Worm (Caenorhabditis elegans) whole organism, young adult: ENCODE data around the gene gpa-11.

Source experiments
- F33H1.4 ChIP-seq: fragments of 200-800 bp; sonication (Bioruptor generic); IDR thresholded peaks from 2 replicates; pipeline ENCODE4 v1.3.6; 2022; ENCODE audit warnings: missing genetic modification reagents, missing genetic modification characterization, missing compliant biosample characterization
- F39B2.1 ChIP-seq: fragments of 200-800 bp; sonication (Bioruptor generic); IDR thresholded peaks from 2 replicates; pipeline ENCODE4 v1.3.6; 2022; ENCODE audit warnings: missing genetic modification reagents, missing genetic modification characterization, missing compliant biosample characterization
- F55B11.4 ChIP-seq: sonication (generic microtip); optimal IDR thresholded peaks from 2 replicates; lab custom pipeline; 2016; ENCODE audit warnings: missing compliant biosample characterization, missing genetic modification characterization, borderline replicate concordance; ENCODE audit not compliant: insufficient read depth
- F57A8.1 ChIP-seq: fragments of 200-800 bp; sonication (Bioruptor generic); optimal IDR thresholded peaks from 2 replicates; lab custom pipeline; 2018; ENCODE audit warnings: mild to moderate bottlenecking, missing genetic modification characterization, moderate library complexity, missing compliant biosample characterization
- K11D2.4 ChIP-seq: fragments of 200-800 bp; sonication (Bioruptor generic); IDR thresholded peaks from 2 replicates; pipeline ENCODE4 v1.3.6; 2022; ENCODE audit warnings: missing genetic modification reagents, missing genetic modification characterization, missing compliant biosample characterization
- T07F8.4 ChIP-seq: sonication (generic microtip); optimal IDR thresholded peaks from 2 replicates; lab custom pipeline; 2016; ENCODE audit warnings: mild to moderate bottlenecking, missing genetic modification characterization, moderate library complexity, missing compliant biosample characterization
- Y53F4B.3 ChIP-seq: fragments of 200-800 bp; sonication (Bioruptor generic); IDR thresholded peaks from 2 replicates; pipeline ENCODE4 v1.3.6; 2022; ENCODE audit warnings: missing genetic modification reagents, missing genetic modification characterization, missing compliant biosample characterization
- ZK185.1 ChIP-seq: sonication (generic microtip); optimal IDR thresholded peaks from 2 replicates; lab custom pipeline; 2016; ENCODE audit warnings: mild to moderate bottlenecking, missing genetic modification characterization, missing compliant biosample characterization; ENCODE audit not compliant: poor library complexity, severe bottlenecking
- akir-1 ChIP-seq: fragments of 200-800 bp; sonication (Bioruptor generic); optimal IDR thresholded peaks from 2 replicates; lab custom pipeline; 2018; ENCODE audit warnings: mild to moderate bottlenecking, missing genetic modification characterization, moderate library complexity, missing compliant biosample characterization
- ama-1 ChIP-seq, 3 experiments: fragments of 150-350 bp in 1 of 3; sonication (generic microtip) in 2 of 3; optimal IDR thresholded peaks; 2 replicates each; lab custom pipeline; 2014 to 2018; ENCODE audit warnings: missing biosample characterization in 2 of 3, missing genetic modification characterization in 2 of 3, missing genetic modification reagents in 2 of 3
- atf-7 ChIP-seq: sonication (generic microtip); optimal IDR thresholded peaks from 2 replicates; lab custom pipeline; 2017; ENCODE audit warnings: mild to moderate bottlenecking, missing genetic modification characterization, missing compliant biosample characterization
- athp-1 ChIP-seq: sonication (generic microtip); optimal IDR thresholded peaks from 2 replicates; lab custom pipeline; 2017; ENCODE audit warnings: mild to moderate bottlenecking, missing genetic modification characterization, missing compliant biosample characterization
- attf-5 ChIP-seq: fragments of 200-800 bp; sonication (Bioruptor generic); optimal IDR thresholded peaks from 2 replicates; lab custom pipeline; 2018; ENCODE audit warnings: mild to moderate bottlenecking, missing genetic modification characterization, missing compliant biosample characterization
- attf-6 ChIP-seq: fragments of 200-800 bp; sonication (Bioruptor generic); IDR thresholded peaks from 2 replicates; pipeline ENCODE4 v1.3.6; 2022; ENCODE audit warnings: missing genetic modification reagents, missing genetic modification characterization, missing compliant biosample characterization
- ceh-27 ChIP-seq: fragments of 200-800 bp; sonication (Bioruptor generic); optimal IDR thresholded peaks from 2 replicates; lab custom pipeline; 2018; ENCODE audit warnings: mild to moderate bottlenecking, missing genetic modification characterization, moderate library complexity, missing compliant biosample characterization
- dox-1 ChIP-seq: fragments of 200-800 bp; sonication (Bioruptor generic); IDR thresholded peaks from 2 replicates; pipeline ENCODE4 v1.3.6; 2022; ENCODE audit warnings: missing genetic modification reagents, missing genetic modification characterization, missing compliant biosample characterization
- egl-18 ChIP-seq: fragments of 200-800 bp; sonication (Bioruptor generic); IDR thresholded peaks from 2 replicates; pipeline ENCODE4 v1.3.6; 2022; ENCODE audit warnings: missing genetic modification reagents, missing genetic modification characterization, missing compliant biosample characterization
- ekl-4 ChIP-seq: fragments of 200-800 bp; sonication (Bioruptor generic); IDR thresholded peaks from 2 replicates; pipeline ENCODE4 v1.3.6; 2022; ENCODE audit warnings: missing genetic modification reagents, missing genetic modification characterization, missing compliant biosample characterization
- ets-4 ChIP-seq: fragments of 200-800 bp; sonication (Bioruptor generic); optimal IDR thresholded peaks from 2 replicates; lab custom pipeline; 2018; ENCODE audit warnings: mild to moderate bottlenecking, missing genetic modification characterization, missing compliant biosample characterization
- gei-17 ChIP-seq: fragments of 200-800 bp; sonication (Bioruptor generic); optimal IDR thresholded peaks from 2 replicates; lab custom pipeline; 2018; ENCODE audit warnings: mild to moderate bottlenecking, missing genetic modification characterization, missing compliant biosample characterization
- him-1 ChIP-seq: sonication (generic microtip); optimal IDR thresholded peaks from 2 replicates; lab custom pipeline; 2016; ENCODE audit warnings: missing genotype, missing genetic modification reagents, missing genetic modification characterization, missing compliant biosample characterization
- let-526 ChIP-seq: fragments of 200-800 bp; sonication (Bioruptor generic); IDR thresholded peaks from 2 replicates; pipeline ENCODE4 v1.3.6; 2022; ENCODE audit warnings: missing genetic modification reagents, missing genetic modification characterization, missing compliant biosample characterization
- lin-35 ChIP-seq, 3 experiments: fragments of 150-350 bp in 2 of 3; sonication (generic microtip) in 1 of 3; optimal IDR thresholded peaks; 2 replicates each; lab custom pipeline; 2014 to 2018; ENCODE audit warnings: missing biosample characterization in 3 of 3, missing genetic modification characterization in 3 of 3, missing genetic modification reagents in 3 of 3
- lin-54 ChIP-seq: fragments of 200-800 bp; sonication (Bioruptor generic); optimal IDR thresholded peaks from 2 replicates; lab custom pipeline; 2018; ENCODE audit warnings: mild to moderate bottlenecking, missing genetic modification characterization, missing compliant biosample characterization
- lsl-1 ChIP-seq: fragments of 200-800 bp; sonication (Bioruptor generic); optimal IDR thresholded peaks from 2 replicates; lab custom pipeline; 2018; ENCODE audit warnings: mild to moderate bottlenecking, missing genetic modification characterization, moderate library complexity, missing compliant biosample characterization
- madf-10 ChIP-seq: sonication (generic microtip); optimal IDR thresholded peaks from 2 replicates; lab custom pipeline; 2016; ENCODE audit warnings: mild to moderate bottlenecking, missing genetic modification characterization, missing compliant biosample characterization
- madf-6 ChIP-seq: fragments of 200-800 bp; sonication (Bioruptor generic); IDR thresholded peaks from 2 replicates; pipeline ENCODE4 v1.3.6; 2022; ENCODE audit warnings: missing genetic modification reagents, missing genetic modification characterization, missing compliant biosample characterization
- madf-8 ChIP-seq: fragments of 200-800 bp; sonication (Bioruptor generic); conservative IDR thresholded peaks from 2 replicates; pipeline ENCODE4 v1.3.6; 2022; ENCODE audit warnings: missing genetic modification reagents, missing genetic modification characterization, missing compliant biosample characterization
- mel-28 ChIP-seq: sonication (generic microtip); optimal IDR thresholded peaks from 2 replicates; lab custom pipeline; 2016; ENCODE audit warnings: borderline replicate concordance, mild to moderate bottlenecking, missing genetic modification characterization, missing compliant biosample characterization
- mes-4 ChIP-seq: sonication (generic microtip); optimal IDR thresholded peaks from 2 replicates; lab custom pipeline; 2016; ENCODE audit warnings: missing genotype, missing genetic modification characterization, missing compliant biosample characterization
- nfya-1 ChIP-seq: sonication (generic microtip); optimal IDR thresholded peaks from 2 replicates; lab custom pipeline; 2017; ENCODE audit warnings: antibody characterized with exemption, missing compliant biosample characterization, missing genetic modification characterization, borderline replicate concordance; ENCODE audit not compliant: insufficient read depth
- nhr-179 ChIP-seq: sonication (generic microtip); optimal IDR thresholded peaks from 2 replicates; lab custom pipeline; 2016; ENCODE audit warnings: mild to moderate bottlenecking, missing genetic modification characterization, missing compliant biosample characterization
- sdz-38 ChIP-seq: sonication (generic microtip); optimal IDR thresholded peaks from 2 replicates; lab custom pipeline; 2016; ENCODE audit warnings: missing genotype, missing genetic modification characterization, missing compliant biosample characterization
- snpc-1.3 ChIP-seq: sonication (generic microtip); optimal IDR thresholded peaks from 2 replicates; lab custom pipeline; 2017; ENCODE audit warnings: missing genetic modification characterization, mild to moderate bottlenecking, missing compliant biosample characterization, antibody characterized with exemption, moderate library complexity, missing genotype, missing genetic modification reagents; ENCODE audit not compliant: insufficient read depth
- snpc-3.4 ChIP-seq: sonication (generic microtip); optimal IDR thresholded peaks from 2 replicates; lab custom pipeline; 2017; ENCODE audit warnings: missing genetic modification characterization, mild to moderate bottlenecking, missing compliant biosample characterization, antibody characterized with exemption, moderate library complexity, missing genotype, missing genetic modification reagents
- snpc-4 ChIP-seq, 5 experiments: fragments of 150-350 bp in 1 of 5; sonication (generic microtip) in 4 of 5; optimal IDR thresholded peaks; 2 replicates each; lab custom pipeline; 2014 to 2018; ENCODE audit warnings: missing genetic modification characterization in 5 of 5, missing biosample characterization in 3 of 5, antibody characterized with exemption in 2 of 5, mild to moderate bottlenecking in 2 of 5, missing compliant biosample characterization in 2 of 5, missing genotype in 2 of 5, moderate library complexity in 2 of 5, missing genetic modification reagents in 1 of 5
- tbx-9 ChIP-seq: sonication (generic microtip); optimal IDR thresholded peaks from 2 replicates; lab custom pipeline; 2016; ENCODE audit warnings: borderline replicate concordance, missing genetic modification characterization, inconsistent platforms, missing compliant biosample characterization
- unc-130 ChIP-seq: sonication (generic microtip); optimal IDR thresholded peaks from 2 replicates; lab custom pipeline; 2016; ENCODE audit warnings: missing genetic modification reagents, missing genetic modification characterization, missing compliant biosample characterization
- xnd-1 ChIP-seq: sonication (generic microtip); optimal IDR thresholded peaks from 2 replicates; lab custom pipeline; 2016; ENCODE audit warnings: missing genotype, missing genetic modification reagents, missing genetic modification characterization, missing compliant biosample characterization
- ztf-25 ChIP-seq: fragments of 200-800 bp; sonication (Bioruptor generic); IDR thresholded peaks from 2 replicates; pipeline ENCODE4 v1.3.6; 2022; ENCODE audit warnings: missing genetic modification reagents, missing genetic modification characterization, missing compliant biosample characterization
- ztf-28 ChIP-seq: fragments of 200-800 bp; sonication (Bioruptor generic); IDR thresholded peaks from 2 replicates; pipeline ENCODE4 v1.3.6; 2022; ENCODE audit warnings: missing genetic modification reagents, missing genetic modification characterization, missing compliant biosample characterization
- ztf-6 ChIP-seq: fragments of 200-800 bp; sonication (Bioruptor generic); IDR thresholded peaks from 2 replicates; pipeline ENCODE4 v1.3.6; 2022; ENCODE audit warnings: missing genetic modification reagents, missing genetic modification characterization, missing compliant biosample characterization

gpa-11 gene

DNA sequence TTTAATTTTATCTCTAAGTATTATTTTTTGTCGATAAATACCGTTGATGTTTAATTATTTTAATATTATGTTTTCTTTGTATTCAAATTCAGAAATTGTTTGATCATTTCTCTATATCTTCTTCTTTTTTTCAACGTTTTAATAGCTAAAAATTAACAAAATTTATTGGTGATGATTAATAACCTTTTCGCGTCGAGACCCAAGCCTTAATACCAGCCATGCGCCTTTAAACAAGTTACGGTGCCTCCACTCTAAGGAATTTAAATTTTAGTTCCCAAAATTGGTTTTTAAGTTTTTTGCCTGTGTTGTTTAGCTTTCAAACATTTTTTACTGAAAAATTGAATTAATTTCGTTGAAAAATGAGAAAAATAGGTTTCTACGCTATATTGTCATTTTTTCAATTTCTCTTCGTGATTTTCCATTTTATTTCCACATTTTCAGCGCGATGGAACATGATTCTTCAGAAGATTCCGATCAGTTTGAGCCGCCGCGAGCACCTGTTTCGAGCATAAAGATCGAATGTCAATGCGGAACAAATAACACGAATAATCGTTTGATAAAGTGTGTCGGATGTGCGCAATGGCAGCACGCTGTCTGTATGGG lies 17.8 kb upstream of the gpa-11 start, which contains the start of gene C16A11.3 (continued):
- TF ChIP-seq lsl-1 (GFP tag; lab: Kevin White, UChicago) = peak; percentile 75
- peak; percentile 62 for TF ChIP-seq athp-1
- TF ChIP-seq, all 124 proteins: peak for 28

- TF ChIP-seq ztf-6 (no peak), snpc-4 (GFP tag; optimal IDR thresholded peaks at IDR 0.05; lab: Kevin White, UChicago) (no peak), snpc-4 (tag; optimal IDR thresholded peaks at IDR 0.05; lab: Kevin White, UChicago) (no peak), ceh-27 (GFP tag; lab: Kevin White, UChicago) (no peak), Y53F4B.3 (GFP tag; lab: Robert Waterston, UW) (no peak), ztf-25 (no peak), attf-6 (GFP tag; lab: Robert Waterston, UW) (no peak), snpc-3.4 (tag; lab: Kevin White, UChicago) (no peak), F33H1.4 (peak; percentile 75), madf-10 (tag; lab: Kevin White, UChicago) (no peak), unc-130 (GFP tag; lab: Kevin White, UChicago) (no peak), him-1 (no peak), athp-1 (no peak), K11D2.4 (GFP tag; lab: Robert Waterston, UW) (no peak), xnd-1 (tag; lab: Kevin White, UChicago) (peak; percentile 52), madf-8 (GFP tag; lab: Robert Waterston, UW) (peak; percentile 22; the same call in 1 of the 2 replicates), dox-1 (no peak), mel-28 (tag; lab: Kevin White, UChicago) (no peak), mes-4 (tag; lab: Kevin White, UChicago) (no peak), madf-6 (GFP tag; lab: Robert Waterston, UW) (peak; percentile 78), F39B2.1 (GFP tag; lab: Robert Waterston, UW) (no peak), sdz-38 (tag; lab: Kevin White, UChicago) (no peak), lsl-1 (GFP tag; lab: Kevin White, UChicago) (peak; percentile 77), tbx-9 (no peak), F55B11.4 (tag; lab: Kevin White, UChicago) (no peak), ekl-4 (GFP tag; lab: Robert Waterston, UW) (no peak), egl-18 (GFP tag; lab: Robert Waterston, UW) (no peak), lin-54 (GFP tag; lab: Kevin White, UChicago) (peak; percentile 8), atf-7 (no peak)
These were observed 16.1 kb upstream of the gpa-11 start, which contains the start of gene C16A11.10 for ce11 chrII:4230816-4231435. Gene C16A11.10, plus strand, starts transcription at chrII:4231385.

DNA sequence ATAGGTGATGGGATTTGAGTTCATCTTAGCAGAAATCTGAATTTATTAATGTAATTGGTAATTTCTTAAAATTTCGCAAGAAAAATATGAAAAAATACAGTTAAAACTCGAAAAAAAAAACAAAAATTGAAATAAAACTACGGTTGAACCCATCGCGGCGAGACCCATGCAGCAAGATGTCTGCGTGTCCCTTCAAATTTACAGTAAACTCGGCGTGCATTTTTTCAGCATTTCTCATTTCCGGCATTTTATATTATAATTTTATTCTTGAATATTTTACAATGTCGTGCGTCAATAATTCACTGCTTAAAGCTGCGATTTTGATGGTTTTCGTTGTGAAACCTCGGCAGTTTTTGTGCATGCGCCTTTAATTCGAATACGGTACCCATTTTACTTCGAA lies 11.0 kb upstream of the gpa-11 start, which contains the start of gene fbxc-43:
TSS of gene fbxc-43 (minus strand) at position 38 of the 400 bp plus-strand sequence.
- TF ChIP-seq attf-5 (GFP tag; lab: Kevin White, UChicago) (no peak), K11D2.4 (GFP tag; lab: Robert Waterston, UW) (no peak), ZK185.1 (no peak), akir-1 (GFP tag; lab: Kevin White, UChicago) (no peak), T07F8.4 (tag; lab: Kevin White, UChicago) (no peak), gei-17 (GFP tag; lab: Kevin White, UChicago) (no peak), ets-4 (GFP tag; lab: Kevin White, UChicago) (no peak), F33H1.4 (peak; percentile 75), ama-1 (optimal IDR thresholded peaks at IDR 0.05; lab: Kevin White, UChicago) (no peak), ama-1 (GFP tag; optimal IDR thresholded peaks at IDR 0.05; lab: Kevin White, UChicago) (no peak), snpc-1.3 (tag; lab: Kevin White, UChicago) (no peak), nfya-1 (tag; lab: Kevin White, UChicago) (no peak), lin-35 (GFP tag; optimal IDR thresholded peaks at IDR 0.05; lab: Kevin White, UChicago) (no peak), attf-6 (GFP tag; lab: Robert Waterston, UW) (no peak), ekl-4 (GFP tag; lab: Robert Waterston, UW) (no peak), let-526 (GFP tag; lab: Robert Waterston, UW) (no peak), dox-1 (no peak), F57A8.1 (no peak), ztf-28 (no peak), nhr-179 (tag; lab: Kevin White, UChicago) (no peak), lsl-1 (GFP tag; lab: Kevin White, UChicago) (peak; percentile 72)
